Fruit fly (Drosophila melanogaster) whole organism, embryonic: ENCODE measurements around the gene Bub1.

Experiments
- Aef1 ChIP-seq: fragments of 200-800 bp; sonication (Bioruptor generic); IDR thresholded peaks from 3 replicates; pipeline ENCODE4 v1.3.6; 2022; ENCODE audit warnings: missing biosample characterization, missing genetic modification characterization
- Bteb2 ChIP-seq: fragments of 200-800 bp; sonication (Bioruptor generic); optimal IDR thresholded peaks from 2 replicates; lab custom pipeline; 2016; ENCODE audit warnings: missing biosample characterization, missing genetic modification characterization
- CG1024 ChIP-seq: fragments of 200-800 bp; sonication (Bioruptor generic); IDR thresholded peaks from 2 replicates; pipeline ENCODE4 v1.3.6; 2022; ENCODE audit warnings: missing biosample characterization, missing genetic modification characterization
- CG11504 ChIP-seq: fragments of 200-800 bp; sonication (Bioruptor generic); optimal IDR thresholded peaks from 3 replicates; lab custom pipeline; 2019; ENCODE audit warnings: missing biosample characterization, mild to moderate bottlenecking, missing genetic modification characterization, moderate library complexity
- CG11560 ChIP-seq: fragments of 200-800 bp; sonication (Bioruptor generic); IDR thresholded peaks from 3 replicates; pipeline ENCODE4 v1.3.6; 2022; ENCODE audit warnings: missing biosample characterization, missing genetic modification characterization
- CG13287 ChIP-seq: fragments of 200-800 bp; sonication (Bioruptor generic); IDR thresholded peaks from 2 replicates; pipeline ENCODE4 v1.3.6; 2022; ENCODE audit warnings: missing biosample characterization, missing genetic modification characterization; ENCODE audit not compliant: partially characterized antibody
- CG16815 ChIP-seq: fragments of 200-800 bp; sonication (Bioruptor generic); optimal IDR thresholded peaks from 3 replicates; lab custom pipeline; 2017; ENCODE audit warnings: missing biosample characterization, mild to moderate bottlenecking, missing genetic modification characterization
- CG18619 ChIP-seq: fragments of 200-800 bp; sonication (Bioruptor generic); optimal IDR thresholded peaks from 3 replicates; lab custom pipeline; 2017; ENCODE audit warnings: missing biosample characterization, mild to moderate bottlenecking, missing genetic modification characterization
- CG2875 ChIP-seq: fragments of 200-800 bp; sonication (Bioruptor generic); optimal IDR thresholded peaks from 2 replicates; lab custom pipeline; 2017; ENCODE audit warnings: missing biosample characterization, mild to moderate bottlenecking, missing genetic modification characterization, missing genetic modification reagents
- CG3163 ChIP-seq: fragments of 200-800 bp; sonication (Bioruptor generic); optimal IDR thresholded peaks from 3 replicates; lab custom pipeline; 2016; ENCODE audit warnings: missing biosample characterization, missing genetic modification characterization
- CG32767 ChIP-seq: fragments of 200-800 bp; sonication (Bioruptor generic); IDR thresholded peaks from 2 replicates; pipeline ENCODE4 v1.3.6; 2022; ENCODE audit warnings: missing biosample characterization, missing genetic modification characterization
- CG33557 ChIP-seq: fragments of 200-800 bp; sonication (Bioruptor generic); optimal IDR thresholded peaks from 2 replicates; lab custom pipeline; 2019; ENCODE audit warnings: missing biosample characterization, mild to moderate bottlenecking, missing genetic modification characterization, moderate library complexity
- CG4328 ChIP-seq: fragments of 200-800 bp; sonication (Bioruptor generic); optimal IDR thresholded peaks from 3 replicates; lab custom pipeline; 2017; ENCODE audit warnings: missing biosample characterization, missing genetic modification reagents, missing genetic modification characterization
- CG4360 ChIP-seq: fragments of 200-800 bp; sonication (Bioruptor generic); IDR thresholded peaks from 2 replicates; pipeline ENCODE4 v1.3.6; 2022; ENCODE audit warnings: missing biosample characterization, missing genetic modification characterization
- CG4617 ChIP-seq: fragments of 200-800 bp; sonication (Bioruptor generic); optimal IDR thresholded peaks from 3 replicates; lab custom pipeline; 2016; ENCODE audit warnings: missing biosample characterization, missing genetic modification characterization, borderline replicate concordance
- CG6689 ChIP-seq: fragments of 200-800 bp; sonication (Bioruptor generic); IDR thresholded peaks from 2 replicates; pipeline ENCODE4 v1.3.6; 2022; ENCODE audit warnings: missing biosample characterization, missing genetic modification characterization
- CG8924 ChIP-seq: fragments of 200-800 bp; optimal IDR thresholded peaks from 3 replicates; lab custom pipeline; 2019; ENCODE audit warnings: missing biosample characterization, mild to moderate bottlenecking, missing genetic modification characterization, moderate library complexity
- CTCF ChIP-seq: fragments of 200-800 bp; sonication (Bioruptor generic); optimal IDR thresholded peaks from 2 replicates; lab custom pipeline; 2017; ENCODE audit warnings: missing biosample characterization, mild to moderate bottlenecking, missing genetic modification characterization, moderate library complexity
- Dbx ChIP-seq: fragments of 200-800 bp; sonication (Bioruptor generic); IDR thresholded peaks from 3 replicates; pipeline ENCODE4 v1.3.6; 2022; ENCODE audit warnings: missing biosample characterization, missing genetic modification characterization
- Deaf1 ChIP-seq: fragments of 200-800 bp; optimal IDR thresholded peaks from 3 replicates; lab custom pipeline; 2019; ENCODE audit warnings: missing biosample characterization, mild to moderate bottlenecking, missing genetic modification characterization, moderate library complexity
- Dp ChIP-seq: fragments of 200-800 bp; sonication (Bioruptor generic); optimal IDR thresholded peaks from 2 replicates; lab custom pipeline; 2018; ENCODE audit warnings: missing biosample characterization, mild to moderate bottlenecking, missing genetic modification characterization, moderate library complexity
- E2f2 ChIP-seq: fragments of 200-800 bp; sonication (Bioruptor generic); IDR thresholded peaks from 2 replicates; pipeline ENCODE4 v1.3.6; 2022; ENCODE audit warnings: missing biosample characterization, missing genetic modification characterization
- Eip74EF ChIP-seq, 2 experiments: fragments of 200-800 bp in 1 of 2; fragments of >200 bp in 1 of 2; sonication (Bioruptor generic) in 1 of 2; optimal IDR thresholded peaks; 2 replicates each; lab custom pipeline; 2017 to 2019; ENCODE audit warnings: missing biosample characterization in 2 of 2, missing genetic modification characterization in 2 of 2, mild to moderate bottlenecking in 1 of 2, moderate library complexity in 1 of 2
- Hey ChIP-seq: fragments of 200-800 bp; sonication (Bioruptor generic); optimal IDR thresholded peaks from 3 replicates; lab custom pipeline; 2018; ENCODE audit warnings: missing biosample characterization, mild to moderate bottlenecking, missing genetic modification characterization
- HmgD ChIP-seq: fragments of 200-800 bp; sonication (Bioruptor generic); optimal IDR thresholded peaks from 3 replicates; lab custom pipeline; 2016; ENCODE audit warnings: missing biosample characterization, missing genetic modification characterization
- HmgZ ChIP-seq: fragments of 200-800 bp; sonication (Bioruptor generic); optimal IDR thresholded peaks from 2 replicates; lab custom pipeline; 2018; ENCODE audit warnings: missing biosample characterization, mild to moderate bottlenecking, missing genetic modification characterization
- Nf-YA ChIP-seq: fragments of 200-800 bp; sonication (Bioruptor generic); IDR thresholded peaks from 2 replicates; pipeline ENCODE4 v1.3.6; 2022; ENCODE audit warnings: missing biosample characterization, missing genetic modification characterization
- Pdp1 ChIP-seq, 2 experiments: fragments of 200-800 bp; sonication (Bioruptor generic); optimal IDR thresholded peaks; 3 replicates each; lab custom pipeline; 2016; ENCODE audit warnings: missing biosample characterization in 2 of 2, missing genetic modification characterization in 2 of 2, mild to moderate bottlenecking in 1 of 2, moderate library complexity in 1 of 2
- ato ChIP-seq: fragments of 200-800 bp; sonication (Bioruptor generic); IDR thresholded peaks from 2 replicates; pipeline ENCODE4 v1.3.6; 2022; ENCODE audit warnings: missing biosample characterization, missing genetic modification characterization; ENCODE audit not compliant: partially characterized antibody
- chinmo ChIP-seq: fragments of 200-800 bp; sonication (Bioruptor generic); IDR thresholded peaks from 4 replicates; pipeline ENCODE4 v1.3.6; 2022; ENCODE audit warnings: missing biosample characterization, missing genetic modification characterization; ENCODE audit not compliant: partially characterized antibody
- chm ChIP-seq: fragments of 200-800 bp; sonication (Bioruptor generic); IDR thresholded peaks from 2 replicates; pipeline ENCODE4 v1.3.6; 2022; ENCODE audit warnings: missing biosample characterization, missing genetic modification characterization
- ci ChIP-seq: fragments of 200-800 bp; sonication (Bioruptor generic); IDR thresholded peaks from 3 replicates; pipeline ENCODE4 v1.3.6; 2022; ENCODE audit warnings: missing biosample characterization, missing genetic modification characterization
- dati ChIP-seq: fragments of 200-800 bp; sonication (Bioruptor generic); IDR thresholded peaks from 2 replicates; pipeline ENCODE4 v1.3.6; 2022; ENCODE audit warnings: missing biosample characterization, missing genetic modification characterization
- ftz-f1 ChIP-seq: fragments of 200-800 bp; sonication (Bioruptor generic); optimal IDR thresholded peaks from 2 replicates; lab custom pipeline; 2016; ENCODE audit warnings: missing biosample characterization, missing genetic modification characterization
- gcm ChIP-seq: fragments of 200-800 bp; sonication (Bioruptor generic); optimal IDR thresholded peaks from 2 replicates; lab custom pipeline; 2019; ENCODE audit warnings: missing biosample characterization, mild to moderate bottlenecking, missing genetic modification characterization, moderate library complexity
- kni ChIP-seq: fragments of 200-800 bp; sonication (Bioruptor generic); optimal IDR thresholded peaks from 3 replicates; lab custom pipeline; 2017; ENCODE audit warnings: mild to moderate bottlenecking, missing biosample characterization, missing genetic modification reagents, missing genetic modification characterization
- nmo ChIP-seq: fragments of 200-800 bp; sonication (Bioruptor generic); optimal IDR thresholded peaks from 2 replicates; lab custom pipeline; 2018; ENCODE audit warnings: missing biosample characterization, mild to moderate bottlenecking, missing genetic modification characterization, moderate library complexity
- nom ChIP-seq: fragments of 200-800 bp; sonication (Bioruptor generic); optimal IDR thresholded peaks from 2 replicates; lab custom pipeline; 2017; ENCODE audit warnings: missing biosample characterization, missing genetic modification characterization, mild to moderate bottlenecking, moderate library complexity, missing genetic modification reagents
- pnt ChIP-seq: fragments of 200-800 bp; sonication (Bioruptor generic); optimal IDR thresholded peaks from 3 replicates; lab custom pipeline; 2016; ENCODE audit warnings: missing biosample characterization, missing genetic modification characterization
- prd ChIP-seq, 3 experiments: fragments of >200 bp in 2 of 3; fragments of 200-800 bp in 1 of 3; sonication (Bioruptor generic) in 1 of 3; optimal IDR thresholded peaks in 2 of 3; IDR thresholded peaks in 1 of 3; 2 replicates in 2 of 3; 3 replicates in 1 of 3; pipeline versions ENCODE4 v1.3.6 to Lab custom; 2017 to 2022; ENCODE audit warnings: missing biosample characterization in 1 of 3, missing genetic modification characterization in 1 of 3
- sens ChIP-seq: fragments of 200-800 bp; sonication (Bioruptor generic); peaks from one replicate; lab custom pipeline; 2016; ENCODE audit warnings: missing biosample characterization, missing genetic modification characterization
- sens-2 ChIP-seq: fragments of 200-800 bp; sonication (Bioruptor generic); IDR thresholded peaks from 2 replicates; pipeline ENCODE4 v1.3.6; 2022; ENCODE audit warnings: missing biosample characterization, missing genetic modification characterization
- sna ChIP-seq: fragments of 200-800 bp; sonication (Bioruptor generic); IDR thresholded peaks from 2 replicates; pipeline ENCODE4 v1.3.6; 2022; ENCODE audit warnings: missing biosample characterization, missing genetic modification characterization; ENCODE audit not compliant: partially characterized antibody
- sob ChIP-seq: fragments of 200-800 bp; sonication (Bioruptor generic); IDR thresholded peaks from 2 replicates; pipeline ENCODE4 v1.3.6; 2022; ENCODE audit warnings: missing biosample characterization, missing genetic modification characterization
- trem ChIP-seq: fragments of 200-800 bp; optimal IDR thresholded peaks from 3 replicates; lab custom pipeline; 2019; ENCODE audit warnings: missing biosample characterization, mild to moderate bottlenecking, missing genetic modification characterization, moderate library complexity
- wek ChIP-seq: fragments of 200-800 bp; sonication (Bioruptor generic); optimal IDR thresholded peaks from 3 replicates; lab custom pipeline; 2018; ENCODE audit warnings: missing biosample characterization, mild to moderate bottlenecking, missing genetic modification characterization, moderate library complexity
- z ChIP-seq: fragments of 200-800 bp; sonication (Bioruptor generic); IDR thresholded peaks from 3 replicates; pipeline ENCODE4 v1.3.6; 2022; ENCODE audit warnings: missing biosample characterization, missing genetic modification characterization

Gene Bub1

DNA sequence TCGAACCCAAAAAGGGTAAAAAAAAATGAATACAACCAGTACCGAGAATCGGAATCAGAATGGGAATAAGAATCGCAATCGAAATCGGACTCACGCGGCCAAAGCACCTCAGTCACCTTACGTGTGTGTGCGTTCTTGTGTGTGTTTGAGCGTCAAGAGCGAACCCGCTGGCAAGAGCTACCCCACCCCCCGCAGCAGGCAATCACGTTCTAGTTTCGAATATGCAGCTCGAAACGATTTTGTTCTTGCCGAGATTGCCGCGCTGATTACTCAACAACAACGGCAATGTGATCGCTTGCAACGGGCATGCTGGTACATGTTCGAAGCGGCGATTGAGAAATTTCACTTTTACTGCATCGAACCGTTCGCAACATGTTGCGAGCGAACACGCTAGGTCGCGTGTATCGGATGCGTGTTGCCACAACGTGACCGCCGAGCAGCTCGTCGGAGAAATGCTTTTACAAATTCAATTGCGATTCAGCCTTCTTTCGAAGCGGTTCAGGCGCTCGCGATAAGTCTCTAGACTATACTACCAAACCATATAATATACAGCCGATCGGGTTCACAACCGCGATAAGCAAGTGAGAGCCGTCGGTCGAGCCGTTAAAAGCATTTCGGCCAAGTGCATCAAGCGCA lies 26.7 kb downstream of the Bub1 start (continued):
- TF ChIP-seq gcm (GFP tag; lab: Kevin White, UChicago) (peak; percentile 23), E2f2 (GFP tag; lab: Robert Waterston, UW) (no peak), CG11504 (tag; lab: Kevin White, UChicago) (peak; percentile 61), chm (GFP tag; lab: Robert Waterston, UW) (peak; percentile 71; the same call in 1 of the 2 replicates), pnt (GFP tag; lab: Kevin White, UChicago) (no peak), CG4360 (GFP tag; lab: Robert Waterston, UW) (peak; percentile 29; the same call in 1 of the 2 replicates), sob (GFP tag; lab: Robert Waterston, UW) (peak; percentile 19; the same call in 1 of the 2 replicates), CG33557 (GFP tag; lab: Kevin White, UChicago) (no peak), CG4617 (GFP tag; lab: Kevin White, UChicago) (no peak), dati (no peak), chinmo (GFP tag; lab: Robert Waterston, UW) (peak; percentile 90), sna (GFP tag; lab: Robert Waterston, UW) (0 out of 2 replicates have a peak, but pooled peaks have one; percentile 24), nom (GFP tag; lab: Kevin White, UChicago) (peak; percentile 58), CG16815 (GFP tag; lab: Kevin White, UChicago) (no peak), trem (peak; percentile 19), Deaf1 (tag; lab: Kevin White, UChicago) (peak; percentile 45), HmgZ (tag; lab: Kevin White, UChicago) (peak; percentile 16), Bteb2 (GFP tag; lab: Kevin White, UChicago) (no peak), ci (GFP tag; lab: Robert Waterston, UW) (peak; percentile 58; the same call in 2 of the 3 replicates), Dbx (GFP tag; lab: Robert Waterston, UW) (no peak), sens-2 (peak; percentile 65; the same call in 1 of the 2 replicates), CG1024 (GFP tag; lab: Robert Waterston, UW) (peak; percentile 20; the same call in 1 of the 2 replicates), CG6689 (GFP tag; lab: Robert Waterston, UW) (0 out of 2 replicates have a peak, but pooled peaks have one; percentile 6), kni (GFP tag; lab: Kevin White, UChicago) (peak; percentile 98), CG32767 (GFP tag; lab: Robert Waterston, UW) (no peak)

DNA sequence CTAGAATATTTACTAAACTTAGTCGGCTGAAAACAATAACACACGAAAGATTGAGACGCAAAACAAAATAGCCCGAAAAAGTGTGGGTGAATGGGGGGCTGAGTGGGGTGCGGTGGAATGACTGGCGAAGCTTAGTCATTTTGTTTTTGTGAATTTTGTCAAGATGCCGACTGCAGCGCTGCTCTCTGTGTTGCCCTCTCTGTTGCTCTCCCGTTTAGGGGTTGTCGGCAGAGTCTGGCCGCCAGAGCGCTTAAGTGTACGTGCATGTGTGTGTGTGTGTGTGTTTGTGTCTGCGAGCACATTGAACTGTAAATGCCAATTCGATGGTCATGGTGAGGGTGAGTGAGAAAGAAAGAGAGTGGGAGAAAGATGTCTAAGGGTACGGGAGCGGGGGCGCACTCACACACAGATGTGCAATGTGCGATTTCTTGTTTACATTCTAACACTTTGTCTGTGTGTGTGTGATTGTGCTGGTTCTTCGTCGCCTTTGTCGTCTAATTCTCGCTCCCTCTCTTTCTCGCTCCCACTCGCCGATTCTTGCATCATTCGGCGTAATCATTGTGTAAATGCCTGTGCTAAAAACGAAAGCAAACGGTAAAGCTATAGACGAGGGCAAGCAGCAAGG lies 27.8 kb downstream of the Bub1 start:
- no peak for TF ChIP-seq CG11560
- TF ChIP-seq CG3163 (GFP tag; lab: Kevin White, UChicago): peak; percentile 1
- TF ChIP-seq sens (GFP tag; lab: Kevin White, UChicago): peak; percentile 65
- peak; percentile 21 for TF ChIP-seq HmgZ (tag; lab: Kevin White, UChicago)
- TF ChIP-seq Eip74EF (GFP tag; optimal IDR thresholded peaks at IDR 0.05; lab: Kevin White, UChicago): no peak
- peak; percentile 9; the same call in 1 of the 2 replicates for TF ChIP-seq CG13287
- TF ChIP-seq z (GFP tag; lab: Robert Waterston, UW): peak; percentile 42; the same call in 1 of the 3 replicates
- no peak for TF ChIP-seq wek
- no peak for TF ChIP-seq Dp (GFP tag; lab: Kevin White, UChicago)
- peak in 1 of 2 experiments; percentile 91 for TF ChIP-seq Pdp1 (GFP tag; optimal IDR thresholded peaks at IDR 0.05; lab: Kevin White, UChicago)
- TF ChIP-seq HmgD (GFP tag; lab: Kevin White, UChicago): peak; percentile 15
- peak; percentile 13 for TF ChIP-seq CG2875 (GFP tag; lab: Kevin White, UChicago)
- TF ChIP-seq Hey (tag; lab: Kevin White, UChicago): peak; percentile 97
- TF ChIP-seq ato (GFP tag; lab: Robert Waterston, UW): no peak
- peak; percentile 59 for TF ChIP-seq ftz-f1 (GFP tag; lab: Kevin White, UChicago)
- TF ChIP-seq Aef1: peak; percentile 12; the same call in 1 of the 3 replicates
- peak; percentile 23 for TF ChIP-seq CTCF
- TF ChIP-seq E2f2 (GFP tag; lab: Robert Waterston, UW): no peak
- peak; percentile 2 for TF ChIP-seq CG18619 (GFP tag; lab: Kevin White, UChicago)
- no peak for TF ChIP-seq Nf-YA
- peak; percentile 17 for TF ChIP-seq CG8924 (tag; lab: Kevin White, UChicago)
- TF ChIP-seq CG4328 (GFP tag; lab: Kevin White, UChicago): peak; percentile 23
- TF ChIP-seq prd (optimal IDR thresholded peaks at IDR 0.05; lab: Kevin White, UChicago): no peak
- no peak; the same call in 2 of the 3 replicates for TF ChIP-seq prd (GFP tag; IDR thresholded peaks at IDR 0.05; lab: Robert Waterston, UW)
- TF ChIP-seq nmo (GFP tag; lab: Kevin White, UChicago): peak; percentile 14
